Fruit fly (Drosophila melanogaster) whole organism, embryonic: ENCODE data around the gene CG12123.

ENCODE experiments used
- Atf6 ChIP-seq: fragments of 200-800 bp; sonication (Bioruptor generic); IDR thresholded peaks from 2 replicates; pipeline ENCODE4 v1.3.6; 2022; ENCODE audit warnings: missing biosample characterization, missing genetic modification characterization
- CG10366 ChIP-seq: fragments of 200-800 bp; sonication (Bioruptor generic); IDR thresholded peaks from 2 replicates; pipeline ENCODE4 v1.3.6; 2022; ENCODE audit warnings: missing biosample characterization, missing genetic modification characterization
- CG10431 ChIP-seq: fragments of 200-800 bp; sonication (Bioruptor generic); optimal IDR thresholded peaks from 3 replicates; lab custom pipeline; 2018; ENCODE audit warnings: missing biosample characterization, mild to moderate bottlenecking, missing genetic modification characterization
- CG11560 ChIP-seq: fragments of 200-800 bp; sonication (Bioruptor generic); IDR thresholded peaks from 3 replicates; pipeline ENCODE4 v1.3.6; 2022; ENCODE audit warnings: missing biosample characterization, missing genetic modification characterization
- CG12659 ChIP-seq: fragments of 200-800 bp; sonication (Bioruptor generic); optimal IDR thresholded peaks from 3 replicates; lab custom pipeline; 2017; ENCODE audit warnings: mild to moderate bottlenecking, missing biosample characterization, missing genetic modification reagents, missing genetic modification characterization
- CG12769 ChIP-seq: fragments of 200-800 bp; sonication (Bioruptor generic); optimal IDR thresholded peaks from 2 replicates; lab custom pipeline; 2019; ENCODE audit warnings: missing biosample characterization, mild to moderate bottlenecking, missing genetic modification characterization, moderate library complexity
- CG12942 ChIP-seq: fragments of 200-800 bp; sonication (Bioruptor generic); optimal IDR thresholded peaks from 3 replicates; lab custom pipeline; 2016; ENCODE audit warnings: missing biosample characterization, missing genetic modification characterization
- CG17328 ChIP-seq: fragments of 200-800 bp; sonication (Bioruptor generic); IDR thresholded peaks from 2 replicates; pipeline ENCODE4 v1.3.6; 2022; ENCODE audit warnings: missing biosample characterization, missing genetic modification characterization
- CG17361 ChIP-seq: fragments of 200-800 bp; sonication (Bioruptor generic); IDR thresholded peaks from 3 replicates; pipeline ENCODE4 v1.3.6; 2022; ENCODE audit warnings: missing biosample characterization, missing genetic modification characterization
- CG17385 ChIP-seq: fragments of 200-800 bp; sonication (Bioruptor generic); optimal IDR thresholded peaks from 3 replicates; lab custom pipeline; 2018; ENCODE audit warnings: missing biosample characterization, mild to moderate bottlenecking, missing genetic modification characterization
- CG2202 ChIP-seq: fragments of 200-800 bp; sonication (Bioruptor generic); optimal IDR thresholded peaks from 2 replicates; lab custom pipeline; 2018; ENCODE audit warnings: missing biosample characterization, mild to moderate bottlenecking, missing genetic modification characterization
- CG6689 ChIP-seq: fragments of 200-800 bp; sonication (Bioruptor generic); IDR thresholded peaks from 2 replicates; pipeline ENCODE4 v1.3.6; 2022; ENCODE audit warnings: missing biosample characterization, missing genetic modification characterization
- CG7372 ChIP-seq: fragments of 200-800 bp; sonication (Bioruptor generic); IDR thresholded peaks from 2 replicates; pipeline ENCODE4 v1.3.6; 2022; ENCODE audit warnings: missing biosample characterization, missing genetic modification characterization
- CG7556 ChIP-seq: fragments of 200-800 bp; sonication (Bioruptor generic); optimal IDR thresholded peaks from 2 replicates; lab custom pipeline; 2017; ENCODE audit warnings: missing biosample characterization, mild to moderate bottlenecking, missing genetic modification characterization
- CG7987 ChIP-seq: fragments of 200-800 bp; sonication (Bioruptor generic); optimal IDR thresholded peaks from 2 replicates; lab custom pipeline; 2018; ENCODE audit warnings: missing biosample characterization, mild to moderate bottlenecking, missing genetic modification characterization, moderate library complexity
- CG8388 ChIP-seq: fragments of 200-800 bp; sonication (Bioruptor generic); optimal IDR thresholded peaks from 2 replicates; lab custom pipeline; 2019; ENCODE audit warnings: missing biosample characterization, mild to moderate bottlenecking, missing genetic modification characterization, moderate library complexity
- CoRest ChIP-seq: fragments of 200-800 bp; sonication (Bioruptor generic); optimal IDR thresholded peaks from 3 replicates; lab custom pipeline; 2018; ENCODE audit warnings: missing biosample characterization, mild to moderate bottlenecking, missing genetic modification characterization, moderate library complexity
- D ChIP-seq, 2 experiments: fragments of 200-800 bp in 1 of 2; fragments of >200 bp in 1 of 2; sonication (Bioruptor generic) in 1 of 2; optimal IDR thresholded peaks; 2 replicates in 1 of 2; 3 replicates in 1 of 2; lab custom pipeline; 2017; ENCODE audit warnings: mild to moderate bottlenecking in 1 of 2, missing biosample characterization in 1 of 2, missing genetic modification characterization in 1 of 2, missing genetic modification reagents in 1 of 2
- Dll ChIP-seq: fragments of 200-800 bp; sonication (Bioruptor generic); IDR thresholded peaks from 4 replicates; pipeline ENCODE4 v1.3.6; 2022; ENCODE audit warnings: missing biosample characterization, missing genetic modification characterization; ENCODE audit not compliant: partially characterized antibody
- Dref ChIP-seq: fragments of 200-800 bp; sonication (Bioruptor generic); IDR thresholded peaks from 2 replicates; pipeline ENCODE4 v1.3.6; 2022; ENCODE audit warnings: missing biosample characterization, missing genetic modification characterization
- HLH4C ChIP-seq: fragments of 200-800 bp; sonication (Bioruptor generic); IDR thresholded peaks from 3 replicates; pipeline ENCODE4 v1.3.6; 2022; ENCODE audit warnings: missing biosample characterization, missing genetic modification characterization; ENCODE audit not compliant: partially characterized antibody
- Hr39 ChIP-seq: fragments of >200 bp; optimal IDR thresholded peaks from 2 replicates; lab custom pipeline; 2017
- NfI ChIP-seq: fragments of 200-800 bp; sonication (Bioruptor generic); optimal IDR thresholded peaks from 3 replicates; lab custom pipeline; 2018; ENCODE audit warnings: missing biosample characterization, mild to moderate bottlenecking, missing genetic modification characterization, moderate library complexity
- Ravus ChIP-seq: fragments of 200-800 bp; sonication (Bioruptor generic); IDR thresholded peaks from 2 replicates; pipeline ENCODE4 v1.3.6; 2022; ENCODE audit warnings: missing biosample characterization, missing genetic modification characterization
- Rx ChIP-seq: fragments of 200-800 bp; sonication (Bioruptor generic); IDR thresholded peaks from 2 replicates; pipeline ENCODE4 v1.3.6; 2022; ENCODE audit warnings: missing biosample characterization, missing genetic modification characterization
- Sin3A ChIP-seq: fragments of >200 bp; optimal IDR thresholded peaks from 2 replicates; lab custom pipeline; 2018
- Xrp1 ChIP-seq: fragments of 200-800 bp; sonication (Bioruptor generic); IDR thresholded peaks from 2 replicates; pipeline ENCODE4 v1.3.6; 2022; ENCODE audit warnings: missing biosample characterization, missing genetic modification characterization
- ara ChIP-seq: fragments of 200-800 bp; sonication (Bioruptor generic); IDR thresholded peaks from 2 replicates; pipeline ENCODE4 v1.3.6; 2022; ENCODE audit warnings: missing biosample characterization, missing genetic modification characterization
- bigmax ChIP-seq: fragments of 200-800 bp; sonication (Bioruptor generic); optimal IDR thresholded peaks from 2 replicates; lab custom pipeline; 2018; ENCODE audit warnings: missing biosample characterization, mild to moderate bottlenecking, missing genetic modification characterization
- br ChIP-seq: fragments of >200 bp; optimal IDR thresholded peaks from 2 replicates; lab custom pipeline; 2017
- bsh ChIP-seq, 2 experiments: fragments of 200-800 bp; sonication (Bioruptor generic); optimal IDR thresholded peaks; 2 replicates each; lab custom pipeline; 2017 to 2018; ENCODE audit warnings: mild to moderate bottlenecking in 2 of 2, missing biosample characterization in 2 of 2, missing genetic modification characterization in 2 of 2, moderate library complexity in 1 of 2
- cg ChIP-seq: fragments of 200-800 bp; sonication (Bioruptor generic); optimal IDR thresholded peaks from 3 replicates; lab custom pipeline; 2019; ENCODE audit warnings: missing biosample characterization, mild to moderate bottlenecking, missing genetic modification characterization, moderate library complexity
- ems ChIP-seq: fragments of 200-800 bp; sonication (Bioruptor generic); optimal IDR thresholded peaks from 3 replicates; lab custom pipeline; 2016; ENCODE audit warnings: missing biosample characterization, missing genetic modification characterization
- eve ChIP-seq, 2 experiments: fragments of >200 bp; optimal IDR thresholded peaks; 2 replicates each; lab custom pipeline; 2017; ENCODE audit warnings: missing biosample characterization in 2 of 2, missing genetic modification characterization in 2 of 2
- exex ChIP-seq: fragments of 200-800 bp; sonication (Bioruptor generic); optimal IDR thresholded peaks from 4 replicates; lab custom pipeline; 2018; ENCODE audit warnings: missing biosample characterization, mild to moderate bottlenecking, missing genetic modification characterization, moderate library complexity
- ham ChIP-seq: fragments of 200-800 bp; sonication (Bioruptor generic); IDR thresholded peaks from 2 replicates; pipeline ENCODE4 v1.3.6; 2022; ENCODE audit warnings: missing biosample characterization, missing genetic modification characterization
- hbn ChIP-seq: fragments of 200-800 bp; sonication (Bioruptor generic); IDR thresholded peaks from 2 replicates; pipeline ENCODE4 v1.3.6; 2022; ENCODE audit warnings: missing biosample characterization, missing genetic modification characterization; ENCODE audit not compliant: partially characterized antibody
- ind ChIP-seq: fragments of 200-800 bp; sonication (Bioruptor generic); optimal IDR thresholded peaks from 3 replicates; lab custom pipeline; 2016; ENCODE audit warnings: missing biosample characterization, missing genetic modification characterization
- lbe ChIP-seq: fragments of 200-800 bp; sonication (Bioruptor generic); optimal IDR thresholded peaks from 2 replicates; lab custom pipeline; 2016; ENCODE audit warnings: missing biosample characterization, mild to moderate bottlenecking, missing genetic modification characterization
- lmd ChIP-seq: fragments of 200-800 bp; sonication (Bioruptor generic); IDR thresholded peaks from 2 replicates; pipeline ENCODE4 v1.3.6; 2022; ENCODE audit warnings: missing biosample characterization, missing genetic modification characterization
- org-1 ChIP-seq: fragments of 200-800 bp; sonication (Bioruptor generic); optimal IDR thresholded peaks from 2 replicates; lab custom pipeline; 2017; ENCODE audit warnings: missing biosample characterization, missing genetic modification characterization
- pfk ChIP-seq: fragments of 200-800 bp; sonication (Bioruptor generic); optimal IDR thresholded peaks from 2 replicates; lab custom pipeline; 2018; ENCODE audit warnings: missing biosample characterization, mild to moderate bottlenecking, missing genetic modification characterization, moderate library complexity
- row ChIP-seq: fragments of 200-800 bp; sonication (Bioruptor generic); IDR thresholded peaks from 3 replicates; pipeline ENCODE4 v1.3.6; 2022; ENCODE audit warnings: missing biosample characterization, missing genetic modification characterization
- sim ChIP-seq: fragments of 200-800 bp; sonication (Bioruptor generic); IDR thresholded peaks from 2 replicates; pipeline ENCODE4 v1.3.6; 2022; ENCODE audit warnings: missing biosample characterization, missing genetic modification characterization
- sqz ChIP-seq: fragments of 200-800 bp; sonication (Bioruptor generic); optimal IDR thresholded peaks from 3 replicates; lab custom pipeline; 2018; ENCODE audit warnings: missing biosample characterization, mild to moderate bottlenecking, missing genetic modification characterization
- stc ChIP-seq: fragments of 200-800 bp; sonication (Bioruptor generic); IDR thresholded peaks from 2 replicates; pipeline ENCODE4 v1.3.6; 2022; ENCODE audit warnings: missing biosample characterization, missing genetic modification characterization
- unc-4 ChIP-seq: fragments of 200-800 bp; sonication (Bioruptor generic); IDR thresholded peaks from 2 replicates; pipeline ENCODE4 v1.3.6; 2022; ENCODE audit warnings: missing biosample characterization, missing genetic modification characterization; ENCODE audit not compliant: partially characterized antibody
- usp ChIP-seq: fragments of >200 bp; optimal IDR thresholded peaks from 2 replicates; lab custom pipeline; 2017; ENCODE audit warnings: missing biosample characterization, missing genetic modification characterization

The CG12123 gene

DNA sequence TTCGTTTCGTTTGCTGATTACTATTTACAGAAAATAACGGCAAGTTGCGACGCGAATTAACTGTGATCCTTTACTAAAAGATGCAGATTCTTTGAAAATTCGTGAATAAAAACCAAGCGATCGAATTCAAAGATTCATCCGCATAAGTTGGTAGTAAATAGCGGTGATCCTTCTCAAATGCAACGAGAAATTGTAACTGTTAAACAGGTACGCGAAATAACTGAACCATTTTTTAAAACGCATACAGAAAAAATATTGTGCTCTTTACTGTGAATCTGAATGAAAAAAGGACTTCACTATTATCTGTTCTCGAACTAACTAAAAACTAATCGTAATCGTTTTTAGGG lies 20.7 kb downstream of the CG12123 start:
- TF ChIP-seq sqz (GFP tag; lab: Kevin White, UChicago), result peak; percentile 7
- TF ChIP-seq hbn (GFP tag; lab: Robert Waterston, UW), result 0 out of 2 replicates have a peak, but pooled peaks have one; percentile 5
- TF ChIP-seq cg (GFP tag; lab: Kevin White, UChicago), result peak; percentile 10
- TF ChIP-seq Hr39, result peak; percentile 86
- TF ChIP-seq br (lab: Kevin White, UChicago), result no peak

- no peak for TF ChIP-seq CG10431 (GFP tag; lab: Kevin White, UChicago)
- no peak for TF ChIP-seq CG2202 (tag; lab: Kevin White, UChicago)
- no peak for TF ChIP-seq row
- no peak for TF ChIP-seq bigmax (GFP tag; lab: Kevin White, UChicago)
- no peak for TF ChIP-seq ems
- peak; percentile 30 for TF ChIP-seq CG12769 (tag; lab: Kevin White, UChicago)
- no peak for TF ChIP-seq Sin3A (lab: Kevin White, UChicago)
- peak; percentile 30; the same call in 1 of the 3 replicates for TF ChIP-seq CG17361 (GFP tag; lab: Robert Waterston, UW)
- no peak for TF ChIP-seq CG11560 (tag; lab: Robert Waterston, UW)
- no peak for TF ChIP-seq ham (GFP tag; lab: Robert Waterston, UW)
- no peak for TF ChIP-seq CoRest (tag; lab: Kevin White, UChicago)
- no peak for TF ChIP-seq Ravus (GFP tag; lab: Robert Waterston, UW)
- TF ChIP-seq ara (GFP tag; lab: Robert Waterston, UW), result no peak
- TF ChIP-seq bsh (GFP tag; optimal IDR thresholded peaks at IDR 0.05; lab: Kevin White, UChicago), result peak in 1 of 2 experiments; percentile 74
- TF ChIP-seq ind (GFP tag; lab: Kevin White, UChicago), result no peak
- peak; percentile 50; the same call in 1 of the 2 replicates for TF ChIP-seq Atf6 (GFP tag; lab: Robert Waterston, UW)
- no peak for TF ChIP-seq HLH4C
- TF ChIP-seq pfk (GFP tag; lab: Kevin White, UChicago), result peak; percentile 1
- no peak for TF ChIP-seq CG12659
- TF ChIP-seq Dll (GFP tag; lab: Robert Waterston, UW), result peak; percentile 58; the same call in 1 of the 4 replicates
- no peak for TF ChIP-seq CG12942
- TF ChIP-seq unc-4 (GFP tag; lab: Robert Waterston, UW), result no peak
- TF ChIP-seq Hr39, result peak; percentile 96
- peak; percentile 83 for TF ChIP-seq lbe (GFP tag; lab: Kevin White, UChicago)
- TF ChIP-seq NfI (GFP tag; lab: Kevin White, UChicago), result no peak
- TF ChIP-seq D (optimal IDR thresholded peaks at IDR 0.05; lab: Kevin White, UChicago), result no peak
- TF ChIP-seq D (GFP tag; optimal IDR thresholded peaks at IDR 0.05; lab: Kevin White, UChicago), result no peak
- TF ChIP-seq CG6689 (GFP tag; lab: Robert Waterston, UW), result peak; percentile 27; the same call in 1 of the 2 replicates
- TF ChIP-seq Dref (GFP tag; lab: Robert Waterston, UW), result no peak
- no peak for TF ChIP-seq CG7556
- no peak for TF ChIP-seq org-1
- TF ChIP-seq CG8388, result no peak
- TF ChIP-seq CG10366, result no peak
- no peak for TF ChIP-seq CG7372 (GFP tag; lab: Robert Waterston, UW)
- TF ChIP-seq sim (GFP tag; lab: Robert Waterston, UW), result 0 out of 2 replicates have a peak, but pooled peaks have one; percentile 39
- no peak for TF ChIP-seq CG7987 (GFP tag; lab: Kevin White, UChicago)
- no peak for TF ChIP-seq lmd (GFP tag; lab: Robert Waterston, UW)
- TF ChIP-seq CG17385, result peak; percentile 51
- TF ChIP-seq Rx, result no peak
- TF ChIP-seq eve (GFP tag; optimal IDR thresholded peaks at IDR 0.05; lab: Kevin White, UChicago), result peak in 1 of 2 experiments; percentile 68
- TF ChIP-seq exex (tag; lab: Kevin White, UChicago), result no peak
- TF ChIP-seq usp (GFP tag; lab: Kevin White, UChicago), result no peak
- TF ChIP-seq stc (GFP tag; lab: Robert Waterston, UW), result peak; percentile 21; the same call in 1 of the 2 replicates
- peak; percentile 21; the same call in 1 of the 2 replicates for TF ChIP-seq Xrp1
- no peak for TF ChIP-seq CG17328 (GFP tag; lab: Robert Waterston, UW)
Observed at dm6 chrX:8420772-8421448, 21.2 kb downstream of the CG12123 start.
